Worm (Caenorhabditis elegans): ENCODE results near the gene ssp-10.

ce11 chrIV:9843760-9844159 lies 7.1 kb downstream of the ssp-10 start, which contains the start of gene nspd-2:
- TF ChIP-seq F37B4.10 (GFP tag; IDR thresholded peaks at IDR 0.05) (no peak), attf-3 (GFP tag; conservative IDR thresholded peaks at IDR 0.05) (no peak), madf-10 (tag; optimal IDR thresholded peaks at IDR 0.05) (no peak), egl-18 (GFP tag; IDR thresholded peaks at IDR 0.05) (no peak), lin-54 (GFP tag; optimal IDR thresholded peaks at IDR 0.05) (no peak), dpl-1 (GFP tag; optimal IDR thresholded peaks at IDR 0.05) (no peak), mes-4 (tag; optimal IDR thresholded peaks at IDR 0.05) (no peak), ets-4 (GFP tag; optimal IDR thresholded peaks at IDR 0.05) (no peak), akir-1 (GFP tag; optimal IDR thresholded peaks at IDR 0.05) (no peak)
